Worm (Caenorhabditis elegans) whole organism, young adult: ENCODE data around the gene nhr-102.

Experiments
- athp-1 ChIP-seq: sonication (generic microtip); optimal IDR thresholded peaks from 2 replicates; lab custom pipeline; 2017; ENCODE audit warnings: mild to moderate bottlenecking, missing genetic modification characterization, missing compliant biosample characterization
- madf-10 ChIP-seq: sonication (generic microtip); optimal IDR thresholded peaks from 2 replicates; lab custom pipeline; 2016; ENCODE audit warnings: mild to moderate bottlenecking, missing genetic modification characterization, missing compliant biosample characterization
- pha-4 ChIP-seq: fragments of 150-350 bp; sonication (generic microtip); optimal IDR thresholded peaks from 2 replicates; lab custom pipeline; 2014; ENCODE audit warnings: missing biosample characterization, missing genetic modification reagents, missing genetic modification characterization
- unc-62 ChIP-seq: fragments of 150-350 bp; optimal IDR thresholded peaks from 2 replicates; lab custom pipeline; 2014; ENCODE audit warnings: missing biosample characterization, missing genetic modification reagents, missing genetic modification characterization

DNA sequence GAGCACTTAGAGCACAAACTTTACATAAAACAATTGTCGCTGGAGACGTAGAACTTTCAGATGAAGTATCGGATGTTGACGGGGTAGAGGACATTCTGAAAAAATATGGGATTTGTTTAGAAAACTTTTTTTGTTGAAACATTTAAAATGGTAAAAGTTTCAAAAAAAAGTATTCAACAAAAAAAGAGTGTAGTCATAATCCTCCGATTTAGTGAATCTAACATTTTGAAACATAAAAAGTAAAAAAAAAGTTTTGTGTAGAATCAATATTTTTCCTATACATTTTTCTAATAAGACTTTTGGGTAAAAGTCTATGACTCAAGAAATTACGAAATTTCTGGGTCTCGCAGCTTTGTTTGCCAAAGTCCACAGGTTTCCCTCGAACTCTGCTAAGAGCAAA, 20.5 kb upstream of the nhr-102 start, which contains the start of gene nhr-213:
- TF ChIP-seq madf-10 (tag; lab: Kevin White, UChicago) (no peak), pha-4 (tag; lab: Kevin White, UChicago) (no peak), athp-1 (tag; lab: Kevin White, UChicago) (no peak), unc-62 (no peak)
